Fruit fly (Drosophila melanogaster) Kc167 (cell line): ENCODE measurements around the gene CG8813.

Source experiments
- Sin3A ChIP-seq: fragments of >200 bp; optimal IDR thresholded peaks from 2 replicates; lab custom pipeline; 2018; ENCODE audit warnings: missing external identifiers
- h ChIP-seq: fragments of >200 bp; optimal IDR thresholded peaks from 3 replicates; lab custom pipeline; 2018; ENCODE audit warnings: missing external identifiers
- psq ChIP-seq: fragments of >200 bp; optimal IDR thresholded peaks from 2 replicates; lab custom pipeline; 2017; ENCODE audit warnings: missing external identifiers
- ttk ChIP-seq: sonication (Bioruptor generic); optimal IDR thresholded peaks from 2 replicates; lab custom pipeline; 2017; ENCODE audit warnings: missing external identifiers

DNA sequence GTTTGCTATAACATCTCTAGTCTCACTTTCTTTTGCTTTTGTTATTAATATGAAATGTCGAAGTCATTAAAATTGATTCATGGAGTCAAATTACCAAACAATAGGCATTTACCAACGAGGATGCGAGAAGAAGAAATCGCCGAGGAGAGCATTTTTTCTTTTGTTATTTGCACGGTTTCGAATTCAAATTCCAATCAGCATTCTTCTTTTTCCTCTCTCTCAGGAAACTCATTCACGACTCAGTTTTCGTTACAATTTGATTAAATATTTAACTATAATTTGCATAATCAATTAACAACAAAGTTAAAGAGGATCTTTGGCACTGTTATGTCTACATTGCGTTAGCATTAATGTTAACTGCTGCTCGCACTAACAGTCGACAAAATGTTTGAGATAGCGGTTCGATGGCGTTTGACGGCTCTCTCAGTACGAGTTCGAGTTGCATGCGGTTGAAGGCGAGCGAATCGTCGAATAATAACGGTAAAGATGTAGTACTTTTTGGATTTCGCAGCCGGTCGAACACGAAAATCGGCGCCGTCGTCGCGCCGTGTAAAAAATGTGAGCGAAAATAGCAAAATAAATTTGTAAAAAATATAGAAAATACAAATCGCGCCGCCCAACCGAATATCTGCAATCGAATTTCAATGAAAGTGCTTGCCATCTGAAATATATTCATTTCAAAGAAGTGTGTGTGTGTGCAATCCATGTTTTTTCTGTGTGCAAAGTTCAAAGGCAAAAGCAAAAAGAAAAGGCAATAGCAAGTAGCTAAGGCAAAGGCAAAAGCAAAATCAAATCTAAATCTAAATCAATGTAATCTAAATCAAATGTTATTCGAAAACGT lies 18.5 kb downstream of the CG8813 start:
- TF ChIP-seq h (lab: Kevin White, UChicago) (no peak), psq (no peak), ttk (lab: Kevin White, UChicago) (no peak), Sin3A (lab: Kevin White, UChicago) (no peak)
